Worm (Caenorhabditis elegans): Measurements from ENCODE around the gene T05C12.4.

- TF ChIP-seq ceh-9 (tag; optimal IDR thresholded peaks at IDR 0.05) (no peak), gmeb-2 (tag; optimal IDR thresholded peaks at IDR 0.05) (no peak), zip-5 (tag; optimal IDR thresholded peaks at IDR 0.05) (no peak), hlh-6 (tag; optimal IDR thresholded peaks at IDR 0.05) (no peak), T23F11.4 (GFP tag; optimal IDR thresholded peaks at IDR 0.05) (no peak), ceh-30 (tag; optimal IDR thresholded peaks at IDR 0.05) (no peak), fkh-6 (tag; optimal IDR thresholded peaks at IDR 0.05) (no peak), sox-4 (tag; optimal IDR thresholded peaks at IDR 0.05) (no peak)
Measured at ce11 chrII:8216433-8216832, 36.3 kb upstream of the T05C12.4 start, which contains the start of gene M110.3.

Measured in whole organism, late embryonic.